Worm (Caenorhabditis elegans) whole organism, L3 larva: Measurements from ENCODE around the gene C06E1.9.

Source experiments
- R02D3.7 ChIP-seq: fragments of 150-350 bp; optimal IDR thresholded peaks from 2 replicates; lab custom pipeline; 2014; ENCODE audit warnings: missing biosample characterization, missing genetic modification characterization
- ama-1 ChIP-seq: fragments of 150-350 bp; optimal IDR thresholded peaks from 2 replicates; lab custom pipeline; 2018
- ceh-16 ChIP-seq: sonication (generic microtip); optimal IDR thresholded peaks from 2 replicates; lab custom pipeline; 2017; ENCODE audit warnings: missing biosample characterization, missing genetic modification characterization
- ceh-28 ChIP-seq: fragments of 150-350 bp; optimal IDR thresholded peaks from 2 replicates; lab custom pipeline; 2014; ENCODE audit warnings: missing biosample characterization, missing genetic modification reagents, missing genetic modification characterization
- ceh-9 ChIP-seq: sonication (generic microtip); optimal IDR thresholded peaks from 2 replicates; lab custom pipeline; 2018; ENCODE audit warnings: missing biosample characterization, missing genetic modification characterization
- daf-12 ChIP-seq: fragments of 150-350 bp; optimal IDR thresholded peaks from 2 replicates; lab custom pipeline; 2014; ENCODE audit warnings: missing biosample characterization, missing genetic modification reagents, missing genetic modification characterization
- egl-27 ChIP-seq: sonication (generic microtip); optimal IDR thresholded peaks from 4 replicates; lab custom pipeline; 2017; ENCODE audit warnings: missing biosample characterization, missing genetic modification reagents, missing genetic modification characterization
- egl-5 ChIP-seq: fragments of 150-350 bp; optimal IDR thresholded peaks from 2 replicates; lab custom pipeline; 2017; ENCODE audit warnings: missing biosample characterization, missing genetic modification reagents, missing genetic modification characterization, inconsistent platforms
- elt-1 ChIP-seq: fragments of 150-350 bp; optimal IDR thresholded peaks from 2 replicates; lab custom pipeline; 2014; ENCODE audit warnings: missing biosample characterization, missing genetic modification characterization
- elt-3 ChIP-seq, 3 experiments: fragments of 150-350 bp in 1 of 3; sonication (generic microtip) in 2 of 3; optimal IDR thresholded peaks; 2 replicates in 2 of 3; 4 replicates in 1 of 3; lab custom pipeline; 2014 to 2017; ENCODE audit warnings: missing biosample characterization in 3 of 3, missing genetic modification characterization in 3 of 3
- eor-1 ChIP-seq, 2 experiments: fragments of 150-350 bp; optimal IDR thresholded peaks; 2 replicates each; lab custom pipeline; 2014 to 2018; ENCODE audit warnings: missing biosample characterization in 2 of 2, missing genetic modification characterization in 2 of 2
- fkh-10 ChIP-seq: sonication (generic microtip); optimal IDR thresholded peaks from 2 replicates; lab custom pipeline; 2017; ENCODE audit warnings: missing biosample characterization, missing genetic modification reagents, missing genetic modification characterization
- fkh-2 ChIP-seq: fragments of 150-350 bp; optimal IDR thresholded peaks from 2 replicates; lab custom pipeline; 2014; ENCODE audit warnings: missing biosample characterization, missing genetic modification reagents, missing genetic modification characterization
- fos-1 ChIP-seq: fragments of 150-350 bp; optimal IDR thresholded peaks from 2 replicates; lab custom pipeline; 2014; ENCODE audit warnings: missing biosample characterization, missing genetic modification characterization
- hmg-11 ChIP-seq: sonication (generic microtip); optimal IDR thresholded peaks from 2 replicates; lab custom pipeline; 2016; ENCODE audit warnings: missing genetic modification characterization, missing compliant biosample characterization
- lin-39 ChIP-seq: fragments of 150-350 bp; optimal IDR thresholded peaks from 2 replicates; lab custom pipeline; 2018; ENCODE audit warnings: missing biosample characterization, missing genetic modification reagents, missing genetic modification characterization
- lsy-12 ChIP-seq: sonication (generic microtip); optimal IDR thresholded peaks from 2 replicates; lab custom pipeline; 2016; ENCODE audit warnings: mild to moderate bottlenecking, missing genetic modification characterization, missing compliant biosample characterization
- mdl-1 ChIP-seq: fragments of 150-350 bp; optimal IDR thresholded peaks from 2 replicates; lab custom pipeline; 2014; ENCODE audit warnings: missing biosample characterization, missing genetic modification characterization
- mml-1 ChIP-seq: fragments of 150-350 bp; sonication (generic microtip); optimal IDR thresholded peaks from 3 replicates; lab custom pipeline; 2014; ENCODE audit warnings: missing biosample characterization, missing genetic modification characterization
- nfya-1 ChIP-seq: sonication (generic microtip); optimal IDR thresholded peaks from 2 replicates; lab custom pipeline; 2017; ENCODE audit warnings: missing genetic modification characterization, mild to moderate bottlenecking, missing compliant biosample characterization, antibody characterized with exemption, moderate library complexity; ENCODE audit not compliant: insufficient read depth
- nhr-11 ChIP-seq: fragments of 150-350 bp; optimal IDR thresholded peaks from 2 replicates; lab custom pipeline; 2014; ENCODE audit warnings: missing biosample characterization, missing genetic modification characterization
- nhr-12 ChIP-seq: fragments of 150-350 bp; optimal IDR thresholded peaks from 2 replicates; lab custom pipeline; 2014; ENCODE audit warnings: missing biosample characterization, missing genetic modification characterization
- nhr-23 ChIP-seq: fragments of 150-350 bp; optimal IDR thresholded peaks from 2 replicates; lab custom pipeline; 2014; ENCODE audit warnings: missing biosample characterization, missing genetic modification reagents, missing genetic modification characterization
- nhr-237 ChIP-seq: fragments of 150-350 bp; optimal IDR thresholded peaks from 2 replicates; lab custom pipeline; 2014; ENCODE audit warnings: missing biosample characterization, missing genetic modification characterization
- nhr-25 ChIP-seq: sonication (generic microtip); optimal IDR thresholded peaks from 2 replicates; lab custom pipeline; 2017; ENCODE audit warnings: missing biosample characterization, missing genetic modification characterization
- nhr-28 ChIP-seq: fragments of 150-350 bp; optimal IDR thresholded peaks from 2 replicates; lab custom pipeline; 2014; ENCODE audit warnings: missing biosample characterization, missing genetic modification characterization
- nhr-43 ChIP-seq: sonication (generic microtip); optimal IDR thresholded peaks from 2 replicates; lab custom pipeline; 2016; ENCODE audit warnings: mild to moderate bottlenecking, missing genetic modification characterization, missing compliant biosample characterization; ENCODE audit not compliant: poor library complexity, severe bottlenecking
- nhr-76 ChIP-seq: fragments of 150-350 bp; sonication (generic microtip); optimal IDR thresholded peaks from 5 replicates; lab custom pipeline; 2014; ENCODE audit warnings: missing biosample characterization, missing genetic modification characterization
- pqm-1 ChIP-seq: fragments of 150-350 bp; optimal IDR thresholded peaks from 2 replicates; lab custom pipeline; 2017; ENCODE audit warnings: missing biosample characterization, missing genetic modification characterization, inconsistent platforms
- skn-1 ChIP-seq: fragments of 150-350 bp; optimal IDR thresholded peaks from 2 replicates; lab custom pipeline; 2014; ENCODE audit warnings: missing biosample characterization, missing genetic modification characterization
- tbx-2 ChIP-seq: sonication (generic microtip); optimal IDR thresholded peaks from 2 replicates; lab custom pipeline; 2016; ENCODE audit warnings: mild to moderate bottlenecking, missing genetic modification characterization, missing compliant biosample characterization
- unc-39 ChIP-seq: sonication (generic microtip); optimal IDR thresholded peaks from 4 replicates; lab custom pipeline; 2017; ENCODE audit warnings: missing biosample characterization, missing genetic modification characterization
- zag-1 ChIP-seq: fragments of 150-350 bp; optimal IDR thresholded peaks from 2 replicates; lab custom pipeline; 2014; ENCODE audit warnings: missing biosample characterization, missing genetic modification characterization
- ztf-11 ChIP-seq: fragments of 150-350 bp; optimal IDR thresholded peaks from 2 replicates; lab custom pipeline; 2014; ENCODE audit warnings: missing biosample characterization, missing genetic modification characterization
- ztf-4 ChIP-seq: fragments of 150-350 bp; optimal IDR thresholded peaks from 2 replicates; lab custom pipeline; 2014; ENCODE audit warnings: missing biosample characterization, missing genetic modification characterization

Gene C06E1.9

ce11 chrIII:8574299-8574698 is 35.3 kb downstream of the C06E1.9 start:
- peak; percentile 19 for TF ChIP-seq nhr-23
- no peak for TF ChIP-seq nfya-1 (tag; lab: Kevin White, UChicago)
- no peak for TF ChIP-seq fkh-10
- TF ChIP-seq nhr-11 (tag; lab: Kevin White, UChicago), result no peak
- TF ChIP-seq nhr-43 (tag; lab: Kevin White, UChicago), result no peak
- TF ChIP-seq egl-5 (tag; lab: Kevin White, UChicago), result no peak

DNA sequence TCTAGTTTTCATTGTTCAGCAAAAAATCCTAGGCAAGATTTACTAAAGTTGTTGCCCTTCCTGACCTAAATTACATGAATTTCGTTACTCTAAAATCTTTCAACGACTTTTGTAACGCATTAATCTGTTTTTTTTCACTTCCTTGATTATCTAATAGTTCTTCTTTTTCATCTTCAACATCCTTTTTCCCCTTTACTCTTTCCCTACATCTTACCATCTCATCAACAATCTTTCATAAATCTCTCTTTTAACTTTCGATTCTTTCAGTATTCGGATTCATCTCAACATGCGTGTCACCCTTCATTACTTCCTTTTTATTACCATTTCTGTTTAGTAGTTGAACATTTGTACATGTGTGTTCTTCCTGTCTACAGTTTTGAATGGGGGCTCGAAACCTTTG is 35.7 kb downstream of the C06E1.9 start:
- TF ChIP-seq ceh-28 (tag; lab: Kevin White, UChicago) (no peak), mml-1 (no peak), elt-1 (tag; lab: Kevin White, UChicago) (peak; percentile 96), nhr-23 (peak; percentile 67), skn-1 (tag; lab: Kevin White, UChicago) (no peak), elt-3 (tag; optimal IDR thresholded peaks at IDR 0.05; lab: Kevin White, UChicago) (no peak), pqm-1 (tag; lab: Kevin White, UChicago) (no peak)

DNA sequence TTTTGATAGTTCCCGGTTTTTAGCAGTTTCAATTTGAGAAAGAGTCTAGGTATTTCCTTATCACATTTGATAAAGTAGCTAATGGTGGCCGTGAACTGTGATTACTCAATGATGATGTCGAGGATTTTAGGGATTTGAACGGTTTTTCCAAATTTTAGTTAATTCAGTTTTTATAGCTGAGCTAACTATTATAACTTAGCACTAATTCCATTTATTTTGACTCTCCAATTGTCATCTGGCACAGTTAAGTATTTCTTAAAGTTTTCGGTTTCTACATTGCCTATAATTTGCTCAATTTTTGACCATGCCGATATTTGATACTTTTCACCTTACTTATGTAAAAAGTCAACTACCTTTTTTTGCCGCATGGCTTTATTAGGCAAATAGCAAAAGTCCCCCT is 36.3 kb downstream of the C06E1.9 start:
- no peak for TF ChIP-seq hmg-11 (tag; lab: Kevin White, UChicago)
- TF ChIP-seq ztf-4, result no peak
- no peak for TF ChIP-seq elt-1 (tag; lab: Kevin White, UChicago)
- no peak for TF ChIP-seq ama-1
- TF ChIP-seq fkh-10, result no peak

DNA sequence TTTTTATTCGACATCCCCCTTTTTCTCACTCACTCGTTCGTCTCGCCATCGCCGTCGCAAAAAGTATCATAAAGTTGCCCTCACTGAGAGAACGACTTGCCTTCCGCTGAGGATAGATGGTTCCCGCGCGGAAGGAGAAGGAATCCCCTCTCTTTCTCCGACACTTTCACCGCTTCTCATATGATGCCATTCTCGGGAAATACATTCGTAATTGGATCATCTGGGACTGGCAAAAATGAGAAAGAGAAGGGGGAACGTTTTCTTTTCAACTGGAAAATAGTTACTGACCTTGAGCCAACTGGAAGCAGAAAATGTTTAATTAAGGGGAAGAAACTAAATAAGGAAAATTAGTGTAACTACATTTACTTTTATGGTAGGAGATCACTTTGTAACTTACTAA is 37.7 kb downstream of the C06E1.9 start:
- TF ChIP-seq fkh-2 (tag; lab: Kevin White, UChicago), result no peak
- peak; percentile 35 for TF ChIP-seq nhr-25
- TF ChIP-seq zag-1 (tag; lab: Kevin White, UChicago), result no peak
- TF ChIP-seq, all 47 proteins: peak for 1

- TF ChIP-seq mdl-1 (tag; lab: Kevin White, UChicago) (no peak), nhr-76 (tag; lab: Kevin White, UChicago) (no peak), egl-27 (tag; lab: Kevin White, UChicago) (no peak), fos-1 (tag; lab: Kevin White, UChicago) (no peak), nfya-1 (tag; lab: Kevin White, UChicago) (no peak), eor-1 (tag; optimal IDR thresholded peaks at IDR 0.05; lab: Kevin White, UChicago) (no peak), nhr-25 (no peak), zag-1 (tag; lab: Kevin White, UChicago) (no peak), nhr-12 (tag; lab: Kevin White, UChicago) (no peak), hmg-11 (tag; lab: Kevin White, UChicago) (no peak), nhr-23 (no peak)
These were observed 39.3 kb downstream of the C06E1.9 start for ce11 chrIII:8570289-8570688.

DNA sequence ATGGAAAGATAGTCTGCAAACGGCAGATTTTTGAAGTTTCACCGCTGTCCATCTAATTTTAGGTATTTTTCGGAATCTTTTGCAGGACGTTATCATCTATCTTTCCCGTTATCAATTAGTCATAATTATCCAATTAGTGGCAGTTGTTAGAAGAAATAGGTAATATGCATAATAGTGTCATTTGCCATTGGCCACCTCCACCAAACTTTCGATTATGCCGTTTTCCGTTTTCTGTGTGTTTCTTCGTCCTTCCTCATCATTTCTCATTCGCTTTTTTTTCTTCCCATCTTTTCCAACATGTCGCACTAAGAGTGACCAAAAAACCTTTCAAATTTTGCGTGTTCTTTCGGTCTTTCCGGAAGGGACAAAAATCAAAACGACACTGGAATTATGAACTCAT is 45.2 kb downstream of the C06E1.9 start:
- TF ChIP-seq tbx-2 (tag; lab: Kevin White, UChicago), result no peak
- TF ChIP-seq pqm-1 (tag; lab: Kevin White, UChicago), result no peak
- TF ChIP-seq nhr-28 (tag; lab: Kevin White, UChicago), result no peak
- no peak for TF ChIP-seq ceh-9
- no peak for TF ChIP-seq ceh-16 (tag; lab: Kevin White, UChicago)
- TF ChIP-seq unc-39 (tag; lab: Kevin White, UChicago), result no peak
- TF ChIP-seq lin-39, result no peak
- TF ChIP-seq lsy-12 (tag; lab: Kevin White, UChicago), result no peak
- no peak for TF ChIP-seq R02D3.7
- no peak for TF ChIP-seq egl-27 (tag; lab: Kevin White, UChicago)
- TF ChIP-seq hmg-11 (tag; lab: Kevin White, UChicago), result no peak
- TF ChIP-seq, all 47 proteins: peak for 0

DNA sequence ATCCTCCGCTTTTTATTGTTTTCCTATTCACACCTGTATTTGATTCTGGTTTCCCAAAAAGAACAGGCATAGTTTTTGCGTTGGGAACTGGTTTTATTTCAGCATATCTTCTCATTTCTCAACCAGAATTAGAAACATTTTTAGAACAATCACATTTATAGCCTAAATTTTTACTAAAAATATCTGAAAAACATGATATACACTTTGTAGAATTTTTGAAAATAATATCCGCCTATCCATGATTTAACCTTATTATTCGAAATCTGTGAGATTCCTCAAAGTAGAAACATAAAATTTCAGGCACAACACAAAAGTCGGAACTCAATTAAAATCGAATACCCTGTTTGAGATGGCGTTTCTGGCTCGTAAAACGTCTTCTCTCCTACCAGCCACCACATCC is 48.7 kb downstream of the C06E1.9 start, which contains the start of gene acdh-6:
Gene acdh-6 (plus strand): TSS at position 301 of the 400 bp plus-strand sequence.
- TF ChIP-seq nhr-23 (no peak), skn-1 (tag; lab: Kevin White, UChicago) (no peak), nhr-43 (tag; lab: Kevin White, UChicago) (no peak), hmg-11 (tag; lab: Kevin White, UChicago) (no peak), ceh-16 (tag; lab: Kevin White, UChicago) (no peak), ztf-11 (tag; lab: Kevin White, UChicago) (no peak), daf-12 (tag; lab: Kevin White, UChicago) (no peak), nfya-1 (tag; lab: Kevin White, UChicago) (no peak), nhr-237 (no peak), fos-1 (tag; lab: Kevin White, UChicago) (no peak)
